Worm (Caenorhabditis elegans) whole organism, midembryonic: Measurements from ENCODE around the gene Y49E10.4.
"Not testable (repeated sequence)": the region's sequence is repeated elsewhere in the genome, so short reads cannot be mapped to it uniquely, and the experiment has no call there.

Experiments used
- T22C8.4 ChIP-seq: fragments of 200-800 bp; sonication (Bioruptor generic); IDR thresholded peaks from 2 replicates; pipeline ENCODE4 v1.3.6; 2022; ENCODE audit warnings: missing genetic modification characterization, missing compliant biosample characterization
- cog-1 ChIP-seq: sonication (generic microtip); optimal IDR thresholded peaks from 2 replicates; lab custom pipeline; 2016; ENCODE audit warnings: missing genetic modification characterization, missing compliant biosample characterization
- flt-1 ChIP-seq: fragments of 200-800 bp; sonication (Bioruptor generic); IDR thresholded peaks from 2 replicates; pipeline ENCODE4 v1.3.6; 2022; ENCODE audit warnings: missing genetic modification characterization, missing compliant biosample characterization
- klf-2 ChIP-seq: fragments of 200-800 bp; sonication (Bioruptor generic); conservative IDR thresholded peaks from 2 replicates; pipeline ENCODE4 v1.3.6; 2022; ENCODE audit warnings: missing genetic modification reagents, missing genetic modification characterization, missing compliant biosample characterization
- med-1 ChIP-seq: sonication (generic microtip); optimal IDR thresholded peaks from 2 replicates; lab custom pipeline; 2017; ENCODE audit warnings: missing genetic modification characterization, mild to moderate bottlenecking, missing compliant biosample characterization, antibody characterized with exemption, missing genetic modification reagents; ENCODE audit not compliant: insufficient read depth
- ref-1 ChIP-seq: fragments of 200-800 bp; sonication (Bioruptor generic); conservative IDR thresholded peaks from 2 replicates; pipeline ENCODE4 v1.3.6; 2022; ENCODE audit warnings: missing genetic modification reagents, missing genetic modification characterization, missing compliant biosample characterization
- tab-1 ChIP-seq: fragments of 200-800 bp; sonication (Bioruptor generic); IDR thresholded peaks from 2 replicates; pipeline ENCODE4 v1.3.6; 2022; ENCODE audit warnings: missing genetic modification characterization, missing compliant biosample characterization
- ztf-23 ChIP-seq: fragments of 200-800 bp; sonication (Bioruptor generic); IDR thresholded peaks from 2 replicates; pipeline ENCODE4 v1.3.6; 2022; ENCODE audit warnings: missing genetic modification reagents, missing genetic modification characterization, missing compliant biosample characterization
- ztf-29 ChIP-seq: fragments of 200-800 bp; sonication (Bioruptor generic); IDR thresholded peaks from 2 replicates; pipeline ENCODE4 v1.3.6; 2022; ENCODE audit warnings: missing genetic modification reagents, missing genetic modification characterization, missing compliant biosample characterization

The Y49E10.4 gene

DNA sequence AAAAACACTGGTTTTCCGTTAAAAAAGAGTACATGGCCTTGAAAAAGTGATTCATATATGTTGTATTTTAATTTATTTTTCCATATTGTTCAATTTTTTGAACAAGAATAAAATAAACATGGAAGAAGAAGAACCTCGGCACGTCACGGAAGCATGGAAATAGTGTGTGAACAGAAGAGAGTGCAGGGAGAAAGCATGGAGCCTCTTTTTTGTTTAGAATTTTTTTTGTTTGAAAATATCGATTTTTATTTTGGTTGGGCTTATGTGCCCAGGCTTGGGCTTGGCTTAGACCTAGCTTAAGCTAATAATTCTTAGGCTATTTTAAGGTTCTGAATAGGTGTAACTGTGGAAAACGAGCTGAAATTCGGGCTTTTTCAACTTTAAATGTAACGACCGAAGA, 38.1 kb upstream of the Y49E10.4 start, which contains the start of gene tat-1:
Gene tat-1 (minus strand): TSS at position 11 of the 400 bp plus-strand sequence.
- no peak for TF ChIP-seq ztf-29 (GFP tag; lab: Robert Waterston, UW)
- no peak for TF ChIP-seq flt-1 (GFP tag; lab: Robert Waterston, UW)
- no peak for TF ChIP-seq ztf-23 (GFP tag; lab: Robert Waterston, UW)
- no peak for TF ChIP-seq ref-1 (GFP tag; lab: Robert Waterston, UW)
- no peak for TF ChIP-seq med-1 (GFP tag; lab: Kevin White, UChicago)
- no peak for TF ChIP-seq klf-2 (GFP tag; lab: Robert Waterston, UW)
- no peak for TF ChIP-seq T22C8.4
- no peak for TF ChIP-seq tab-1
- TF ChIP-seq cog-1 (tag; lab: Kevin White, UChicago) = no peak

DNA sequence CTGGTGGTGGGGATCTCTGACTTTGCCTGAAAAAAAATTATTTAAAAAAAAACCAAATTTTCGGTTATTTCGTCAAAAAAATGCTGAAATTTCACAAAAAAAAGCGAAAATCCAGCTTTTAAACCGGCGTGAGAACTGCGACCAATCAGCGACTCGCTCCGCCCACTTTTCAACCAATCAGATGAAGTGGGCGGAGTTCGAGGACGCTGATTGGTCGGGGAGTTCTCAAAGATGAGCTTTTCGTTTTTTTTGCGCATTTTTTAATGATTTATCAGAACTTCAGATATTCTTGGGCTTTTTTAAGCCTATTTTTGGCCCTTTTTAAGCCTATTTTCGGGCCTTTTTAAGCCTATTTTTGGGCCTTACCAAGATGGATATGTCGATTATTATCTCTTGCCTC, 36.6 kb upstream of the Y49E10.4 start:
- TF ChIP-seq T22C8.4 (no peak), tab-1 (no peak), med-1 (GFP tag; lab: Kevin White, UChicago) (no peak), ztf-29 (GFP tag; lab: Robert Waterston, UW) (no peak), klf-2 (GFP tag; lab: Robert Waterston, UW) (no peak), ref-1 (GFP tag; lab: Robert Waterston, UW) (no peak), cog-1 (tag; lab: Kevin White, UChicago) (no peak), flt-1 (GFP tag; lab: Robert Waterston, UW) (no peak), ztf-23 (GFP tag; lab: Robert Waterston, UW) (no peak)

DNA sequence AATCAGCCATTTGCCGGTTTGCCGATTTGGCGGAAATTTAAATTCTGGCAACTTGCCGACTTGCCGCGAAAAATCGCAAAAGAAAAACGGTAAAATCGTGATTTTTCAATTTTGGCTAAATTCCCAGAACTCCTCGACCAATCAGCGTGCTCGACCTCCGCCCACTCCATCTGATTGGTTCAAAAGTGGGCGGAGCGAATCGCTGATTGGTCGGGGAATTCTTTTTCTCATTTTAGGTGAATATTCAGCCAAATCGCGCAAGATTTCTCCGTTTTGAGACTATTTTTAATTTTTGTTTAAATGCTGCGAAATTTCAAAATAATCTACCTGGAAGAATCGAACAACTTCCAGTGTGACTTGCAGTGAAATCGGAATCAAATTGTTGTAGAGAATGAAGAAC, 30.9 kb upstream of the Y49E10.4 start:
- TF ChIP-seq ref-1 (GFP tag; lab: Robert Waterston, UW) (no peak), ztf-23 (GFP tag; lab: Robert Waterston, UW) (0 out of 2 replicates have a peak, but pooled peaks have one; percentile 24)

DNA sequence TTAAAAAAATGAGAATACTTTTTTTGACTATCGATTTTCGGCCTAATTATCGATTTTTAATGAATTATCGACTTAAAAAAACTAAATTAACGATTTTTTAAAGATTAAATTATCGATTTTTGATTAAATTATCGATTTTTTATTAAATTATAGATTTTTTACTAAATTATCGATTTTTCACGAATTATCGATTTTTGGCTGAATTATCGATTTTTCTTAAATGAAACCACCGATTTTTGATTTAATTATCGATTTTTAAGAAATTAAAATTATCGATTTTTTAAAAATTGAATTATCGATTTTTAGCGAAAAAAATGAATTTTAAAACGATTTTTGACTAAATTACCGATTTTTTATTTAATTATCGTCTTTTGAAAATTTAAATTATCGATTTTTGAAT, 28.1 kb upstream of the Y49E10.4 start:
- TF ChIP-seq ztf-23 (GFP tag; lab: Robert Waterston, UW) (no peak), T22C8.4 (peak; percentile 94)

DNA sequence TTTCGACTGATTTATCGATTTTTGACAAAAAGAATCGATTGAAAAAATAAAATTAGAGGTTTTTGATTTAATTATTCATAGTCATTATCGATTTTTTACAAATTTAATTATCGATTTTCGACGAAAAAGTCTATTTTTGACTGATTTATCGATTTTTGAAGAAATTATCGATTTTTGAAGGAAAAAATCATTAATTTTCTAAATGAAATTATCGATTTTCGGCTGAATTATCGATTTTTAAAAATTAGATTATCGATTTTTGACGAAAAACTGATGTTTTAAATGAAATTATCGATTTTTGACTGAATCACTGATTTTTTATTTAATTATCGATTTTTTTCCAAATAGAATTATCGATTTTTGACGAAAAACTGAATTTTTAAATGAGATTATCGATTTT, 27.4 kb upstream of the Y49E10.4 start:
- TF ChIP-seq T22C8.4 (peak; percentile 58; the same call in 1 of the 2 replicates), flt-1 (GFP tag; lab: Robert Waterston, UW) (no peak)

DNA sequence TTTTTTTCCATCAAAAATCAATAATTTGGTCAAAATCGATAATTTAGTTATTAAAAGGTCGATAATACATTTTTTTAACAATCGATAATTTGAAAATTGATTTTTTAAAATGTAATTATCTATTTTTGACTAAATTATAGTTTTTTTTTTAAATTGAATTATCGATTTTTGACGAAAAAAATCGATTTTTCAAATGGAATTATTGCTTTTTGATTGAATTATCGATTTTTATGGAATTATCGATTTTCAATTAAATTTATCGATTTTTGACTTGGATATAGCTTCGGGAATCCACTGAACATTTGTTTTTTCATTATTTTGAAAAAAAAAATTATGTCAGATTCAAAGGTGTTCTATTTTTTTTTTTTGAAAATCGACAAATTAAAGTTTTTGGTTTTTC, 26.7 kb upstream of the Y49E10.4 start:
- TF ChIP-seq med-1 (GFP tag; lab: Kevin White, UChicago) (no peak), cog-1 (tag; lab: Kevin White, UChicago) (no peak), T22C8.4 (peak; percentile 70)

DNA sequence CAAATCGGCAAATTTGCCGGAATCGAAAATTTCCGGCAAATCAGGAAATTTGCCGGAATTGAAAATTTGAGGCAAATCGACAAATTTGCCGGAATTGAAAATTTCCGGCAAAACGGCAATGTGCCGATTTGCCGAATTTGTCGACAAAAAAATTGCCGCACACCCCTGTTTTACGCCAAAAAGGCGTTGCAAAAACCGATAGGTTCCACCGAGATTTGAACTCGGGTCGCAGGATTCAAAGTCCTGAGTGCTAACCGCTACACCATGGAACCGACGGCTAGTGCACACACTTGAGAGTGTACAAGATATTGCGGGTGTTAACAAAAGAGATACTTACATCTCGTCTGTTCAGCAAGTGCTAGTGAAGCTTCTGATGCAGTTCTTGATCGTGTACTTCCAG, 16.1 kb upstream of the Y49E10.4 start:
- TF ChIP-seq ztf-23 (GFP tag; lab: Robert Waterston, UW) (peak; percentile 47; the same call in 1 of the 2 replicates), med-1 (GFP tag; lab: Kevin White, UChicago) (no peak), ztf-29 (GFP tag; lab: Robert Waterston, UW) (peak; percentile 62), ref-1 (GFP tag; lab: Robert Waterston, UW) (0 out of 2 replicates have a peak, but pooled peaks have one; percentile 50), tab-1 (peak; percentile 84), T22C8.4 (peak; percentile 29; the same call in 1 of the 2 replicates), cog-1 (tag; lab: Kevin White, UChicago) (no peak), klf-2 (GFP tag; lab: Robert Waterston, UW) (peak; percentile 46; the same call in 1 of the 2 replicates), flt-1 (GFP tag; lab: Robert Waterston, UW) (peak; percentile 86)

DNA sequence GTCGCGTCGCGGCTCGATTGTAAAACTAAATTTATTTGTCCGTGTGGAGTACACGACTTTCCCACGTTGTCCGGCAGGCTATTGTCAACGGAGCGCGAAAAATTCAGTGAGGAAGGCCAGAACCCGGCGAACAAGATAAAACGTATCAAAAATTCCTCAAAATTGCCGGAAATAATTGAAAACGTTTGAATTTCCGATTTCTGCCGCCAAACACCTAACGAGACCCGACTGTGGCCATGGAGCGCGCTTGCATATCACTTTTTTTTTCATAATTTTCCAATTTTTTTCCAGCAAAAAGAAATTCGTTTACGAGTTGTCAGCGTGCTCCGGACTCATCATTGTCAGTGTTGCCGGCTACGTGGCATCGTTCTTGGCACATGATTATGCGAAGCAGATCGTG, 14.9 kb upstream of the Y49E10.4 start:
- TF ChIP-seq ref-1 (GFP tag; lab: Robert Waterston, UW) (no peak), T22C8.4 (no peak), ztf-29 (GFP tag; lab: Robert Waterston, UW) (no peak), klf-2 (GFP tag; lab: Robert Waterston, UW) (no peak), ztf-23 (GFP tag; lab: Robert Waterston, UW) (no peak)

DNA sequence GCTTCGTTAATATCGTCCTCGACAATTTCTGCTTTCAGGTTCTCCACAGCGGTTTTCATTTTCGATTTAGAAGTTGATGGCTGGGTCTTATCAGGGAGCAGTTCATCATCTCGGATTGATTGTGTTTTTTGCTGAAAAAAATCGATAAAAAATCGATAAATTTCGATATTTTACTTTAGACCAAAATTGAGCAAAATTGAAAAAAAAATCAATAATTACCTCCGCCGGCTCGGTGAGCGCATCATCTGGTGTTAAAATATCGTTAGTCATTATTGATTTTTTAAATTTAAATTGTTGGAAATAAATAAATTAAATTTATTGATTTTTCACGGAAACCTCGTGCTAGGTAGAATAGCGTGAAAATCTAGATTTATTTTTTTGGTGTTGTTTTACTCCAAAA, 11.5 kb upstream of the Y49E10.4 start, which contains the start of gene Y49E10.10:
Gene Y49E10.10 (plus strand): TSS at position 381 of the 400 bp plus-strand sequence.
- TF ChIP-seq T22C8.4 (peak; percentile 84), ref-1 (GFP tag; lab: Robert Waterston, UW) (no peak), ztf-23 (GFP tag; lab: Robert Waterston, UW) (no peak)

DNA sequence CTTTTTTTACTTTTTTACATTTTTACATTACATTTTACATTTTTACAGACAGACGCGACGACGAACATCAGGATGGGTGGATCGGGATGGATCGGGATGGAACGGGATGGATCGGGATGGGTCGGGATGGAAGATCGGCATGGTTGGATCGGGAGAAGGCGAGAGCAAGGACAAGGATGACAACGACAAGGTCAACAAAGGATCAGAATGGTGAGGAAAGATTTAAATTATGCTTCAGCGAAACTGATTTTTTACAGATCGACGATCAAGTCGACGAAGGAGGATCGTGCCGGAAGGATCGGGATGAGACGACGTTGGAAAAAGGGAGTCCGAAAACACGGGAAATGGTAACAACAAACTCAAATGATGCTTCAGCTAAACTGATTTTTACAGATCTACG, 4.5 kb upstream of the Y49E10.4 start:
- TF ChIP-seq ref-1 (GFP tag; lab: Robert Waterston, UW) = no peak
- no peak for TF ChIP-seq ztf-29 (GFP tag; lab: Robert Waterston, UW)
- TF ChIP-seq flt-1 (GFP tag; lab: Robert Waterston, UW) = no peak
- no peak for TF ChIP-seq med-1 (GFP tag; lab: Kevin White, UChicago)
- no peak for TF ChIP-seq cog-1 (tag; lab: Kevin White, UChicago)
- TF ChIP-seq klf-2 (GFP tag; lab: Robert Waterston, UW) = no peak
- TF ChIP-seq tab-1 = no peak
- TF ChIP-seq ztf-23 (GFP tag; lab: Robert Waterston, UW) = no peak
- no peak for TF ChIP-seq T22C8.4

DNA sequence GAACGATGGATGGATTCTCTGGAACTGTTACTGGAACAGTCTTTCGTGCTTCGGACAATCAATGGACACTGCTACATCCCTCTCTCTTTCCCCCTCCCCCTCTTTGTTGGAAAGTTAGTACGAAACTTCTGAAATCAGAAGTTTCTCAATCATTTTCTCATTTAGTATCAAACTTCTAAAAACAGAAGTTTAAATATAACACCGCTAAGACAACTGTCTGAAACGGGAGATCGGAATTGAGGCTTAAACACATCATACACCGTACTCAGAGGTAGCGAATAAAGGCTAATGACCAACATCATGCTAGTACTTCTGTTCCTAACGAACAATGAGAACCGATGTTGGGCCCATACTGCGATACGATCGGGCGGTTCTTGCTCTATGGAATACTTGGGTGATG, 3.0 kb upstream of the Y49E10.4 start, which contains the start of gene Y49E10.30:
Gene Y49E10.30 (plus strand): TSS at position 301 of the 400 bp plus-strand sequence.
- not testable (repeated sequence) for TF ChIP-seq ref-1 (GFP tag; lab: Robert Waterston, UW); T22C8.4; klf-2 (GFP tag; lab: Robert Waterston, UW)
